Fruit fly (Drosophila melanogaster): ENCODE results near the gene ND-20L.

The ND-20L gene

DNA sequence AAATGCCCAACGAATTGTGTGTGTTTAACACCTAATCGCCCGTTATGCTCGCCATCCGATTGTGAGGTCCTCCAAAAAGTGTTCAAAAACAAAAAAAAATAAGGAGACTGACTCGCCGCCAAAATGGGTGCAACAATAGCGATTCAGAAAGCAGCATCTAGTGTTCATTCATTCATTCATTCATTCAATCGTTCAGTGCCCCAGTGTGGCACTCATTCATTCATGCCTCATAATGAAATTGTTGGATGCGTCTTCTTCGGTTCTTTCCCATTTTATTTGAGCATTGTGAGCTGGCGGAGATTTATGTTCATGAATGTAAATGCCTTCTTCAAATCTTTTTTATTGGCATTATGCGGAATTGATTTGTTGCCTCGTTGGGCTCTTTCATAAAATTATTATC, 2.4 kb downstream of the ND-20L start:
- TF ChIP-seq CG8944 (GFP tag; optimal IDR thresholded peaks at IDR 0.05), result no peak
- TF ChIP-seq Optix (GFP tag; IDR thresholded peaks at IDR 0.05), result no peak
- TF ChIP-seq CG5245 (GFP tag; optimal IDR thresholded peaks at IDR 0.05), result no peak
- TF ChIP-seq CG12391 (tag; optimal IDR thresholded peaks at IDR 0.05), result no peak
- TF ChIP-seq zen (tag; optimal IDR thresholded peaks at IDR 0.05), result no peak
- TF ChIP-seq mirr (GFP tag; optimal IDR thresholded peaks at IDR 0.05), result no peak
- TF ChIP-seq Mad (GFP tag; optimal IDR thresholded peaks at IDR 0.05), result no peak
- 0 out of 4 replicates have a peak, but pooled peaks have one; percentile 8 for TF ChIP-seq chinmo (GFP tag; IDR thresholded peaks at IDR 0.05; ENCODE audit: partially characterized antibody)
- TF ChIP-seq sd (tag; optimal IDR thresholded peaks at IDR 0.05), result peak; percentile 24
- no peak for TF ChIP-seq prd (optimal IDR thresholded peaks at IDR 0.05)
- no peak for TF ChIP-seq prd (GFP tag; IDR thresholded peaks at IDR 0.05)
- peak; percentile 98 for TF ChIP-seq CG8281 (tag; optimal IDR thresholded peaks at IDR 0.05)
- no peak for TF ChIP-seq Usf (GFP tag; optimal IDR thresholded peaks at IDR 0.05)
- TF ChIP-seq abd-A (tag; optimal IDR thresholded peaks at IDR 0.05), result no peak

DNA sequence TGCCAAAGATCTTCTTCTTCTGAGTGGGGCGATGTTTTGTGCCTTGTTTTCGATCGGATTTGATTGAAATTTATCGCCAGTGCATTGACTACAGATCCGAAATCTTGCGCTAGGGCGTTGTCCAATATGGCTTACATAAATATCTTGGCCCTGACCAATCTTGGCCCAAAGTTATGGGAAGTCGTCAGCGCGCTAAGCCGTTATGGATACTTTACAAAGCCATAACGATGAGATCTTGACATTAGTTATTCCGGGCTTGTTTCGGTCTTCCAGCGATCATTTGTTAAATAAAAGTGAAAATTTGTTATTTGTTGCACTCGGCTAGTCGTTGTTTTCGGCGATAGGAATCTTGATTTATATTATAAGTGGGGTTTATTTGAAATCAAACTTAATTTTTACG, 3.0 kb downstream of the ND-20L start:
- no peak for TF ChIP-seq gcm2 (GFP tag; optimal IDR thresholded peaks at IDR 0.05)
- no peak for TF ChIP-seq CG31388 (GFP tag; optimal IDR thresholded peaks at IDR 0.05)
- TF ChIP-seq gem (tag; optimal IDR thresholded peaks at IDR 0.05), result no peak
- TF ChIP-seq sqz (GFP tag; optimal IDR thresholded peaks at IDR 0.05), result no peak
- TF ChIP-seq sna (GFP tag; IDR thresholded peaks at IDR 0.05; ENCODE audit: partially characterized antibody), result no peak
- TF ChIP-seq Pdp1 (GFP tag; optimal IDR thresholded peaks at IDR 0.05), result peak in 1 of 2 experiments; percentile 40
- TF ChIP-seq CG6683 (GFP tag; optimal IDR thresholded peaks at IDR 0.05), result no peak
- peak; percentile 62 for TF ChIP-seq oc (tag; optimal IDR thresholded peaks at IDR 0.05)
- no peak for TF ChIP-seq MBD-R2 (GFP tag; IDR thresholded peaks at IDR 0.05)
- no peak for TF ChIP-seq nerfin-1 (tag; optimal IDR thresholded peaks at IDR 0.05)
- no peak for TF ChIP-seq Ravus (GFP tag; IDR thresholded peaks at IDR 0.05)
- no peak for TF ChIP-seq twi (tag; optimal IDR thresholded peaks at IDR 0.05)
- TF ChIP-seq abd-A (tag; optimal IDR thresholded peaks at IDR 0.05), result peak; percentile 66
- no peak for TF ChIP-seq Bgb (GFP tag; IDR thresholded peaks at IDR 0.05; ENCODE audit: partially characterized antibody)
- no peak for TF ChIP-seq Xrp1 (GFP tag; IDR thresholded peaks at IDR 0.05)
- TF ChIP-seq Dp (GFP tag; optimal IDR thresholded peaks at IDR 0.05), result no peak
- TF ChIP-seq Blimp-1 (GFP tag; optimal IDR thresholded peaks at IDR 0.05), result peak; percentile 31
- TF ChIP-seq CG2116 (GFP tag; optimal IDR thresholded peaks at IDR 0.05), result no peak
- no peak for TF ChIP-seq klu (GFP tag; IDR thresholded peaks at IDR 0.05)

DNA sequence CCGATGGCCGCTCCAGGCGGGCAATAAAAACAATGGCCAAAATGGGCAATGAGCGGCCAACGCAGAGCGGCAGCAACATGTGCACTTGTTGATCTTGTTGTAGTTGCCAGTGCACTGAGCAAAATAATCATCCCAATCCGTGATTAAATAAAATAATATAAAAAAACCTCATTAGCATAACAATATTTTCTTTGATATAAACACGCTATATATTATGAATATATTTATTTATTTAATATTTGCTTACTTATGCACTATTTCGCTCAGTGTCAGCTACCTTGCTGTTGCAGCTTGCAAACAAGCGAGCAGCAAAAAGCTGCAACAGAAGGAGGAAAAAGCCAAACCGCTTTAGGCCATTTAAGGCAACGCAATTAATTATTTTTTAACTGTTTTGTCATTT, 3.8 kb downstream of the ND-20L start:
- TF ChIP-seq CG17829 (tag; optimal IDR thresholded peaks at IDR 0.05) (peak; percentile 47), hkb (optimal IDR thresholded peaks at IDR 0.05) (no peak), hkb (GFP tag; IDR thresholded peaks at IDR 0.05) (no peak), sens (GFP tag) (peak; percentile 56), tio (GFP tag; optimal IDR thresholded peaks at IDR 0.05) (no peak), az2 (GFP tag; optimal IDR thresholded peaks at IDR 0.05) (peak; percentile 31), p53 (GFP tag; optimal IDR thresholded peaks at IDR 0.05) (no peak), CG30403 (GFP tag; optimal IDR thresholded peaks at IDR 0.05) (peak; percentile 33), ci (GFP tag; IDR thresholded peaks at IDR 0.05) (peak; percentile 68; the same call in 2 of the 3 replicates), CG6689 (GFP tag; IDR thresholded peaks at IDR 0.05) (peak; percentile 58), CG11696 (GFP tag; IDR thresholded peaks at IDR 0.05) (peak; percentile 26; the same call in 1 of the 2 replicates), zfh2 (GFP tag; optimal IDR thresholded peaks at IDR 0.05) (no peak), CG6254 (GFP tag; optimal IDR thresholded peaks at IDR 0.05) (peak; percentile 18), Meics (GFP tag; optimal IDR thresholded peaks at IDR 0.05) (no peak), vvl (GFP tag; IDR thresholded peaks at IDR 0.05) (0 out of 2 replicates have a peak, but pooled peaks have one; percentile 22), Antp (GFP tag; optimal IDR thresholded peaks at IDR 0.05) (no peak), Bteb2 (GFP tag; optimal IDR thresholded peaks at IDR 0.05) (no peak), CG17385 (GFP tag; optimal IDR thresholded peaks at IDR 0.05) (peak; percentile 4), CG32772 (GFP tag; IDR thresholded peaks at IDR 0.05) (peak; percentile 30; the same call in 1 of the 2 replicates), Dip2 (GFP tag; IDR thresholded peaks at IDR 0.05) (no peak)
